Worm (Caenorhabditis elegans) whole organism, midembryonic: ENCODE results near the gene alh-5.

Source experiments
- T22C8.4 ChIP-seq: fragments of 200-800 bp; sonication (Bioruptor generic); IDR thresholded peaks from 2 replicates; pipeline ENCODE4 v1.3.6; 2022; ENCODE audit warnings: missing genetic modification characterization, missing compliant biosample characterization
- cog-1 ChIP-seq: sonication (generic microtip); optimal IDR thresholded peaks from 2 replicates; lab custom pipeline; 2016; ENCODE audit warnings: missing genetic modification characterization, missing compliant biosample characterization
- flt-1 ChIP-seq: fragments of 200-800 bp; sonication (Bioruptor generic); IDR thresholded peaks from 2 replicates; pipeline ENCODE4 v1.3.6; 2022; ENCODE audit warnings: missing genetic modification characterization, missing compliant biosample characterization
- klf-2 ChIP-seq: fragments of 200-800 bp; sonication (Bioruptor generic); conservative IDR thresholded peaks from 2 replicates; pipeline ENCODE4 v1.3.6; 2022; ENCODE audit warnings: missing genetic modification reagents, missing genetic modification characterization, missing compliant biosample characterization
- ref-1 ChIP-seq: fragments of 200-800 bp; sonication (Bioruptor generic); conservative IDR thresholded peaks from 2 replicates; pipeline ENCODE4 v1.3.6; 2022; ENCODE audit warnings: missing genetic modification reagents, missing genetic modification characterization, missing compliant biosample characterization
- tab-1 ChIP-seq: fragments of 200-800 bp; sonication (Bioruptor generic); IDR thresholded peaks from 2 replicates; pipeline ENCODE4 v1.3.6; 2022; ENCODE audit warnings: missing genetic modification characterization, missing compliant biosample characterization
- ztf-23 ChIP-seq: fragments of 200-800 bp; sonication (Bioruptor generic); IDR thresholded peaks from 2 replicates; pipeline ENCODE4 v1.3.6; 2022; ENCODE audit warnings: missing genetic modification reagents, missing genetic modification characterization, missing compliant biosample characterization
- ztf-29 ChIP-seq: fragments of 200-800 bp; sonication (Bioruptor generic); IDR thresholded peaks from 2 replicates; pipeline ENCODE4 v1.3.6; 2022; ENCODE audit warnings: missing genetic modification reagents, missing genetic modification characterization, missing compliant biosample characterization

ce11 chrV:1999531-2000094 lies at the start of gene alh-5:
- no peak for TF ChIP-seq ztf-29 (GFP tag; lab: Robert Waterston, UW)
- TF ChIP-seq klf-2 = no peak
- no peak for TF ChIP-seq flt-1 (GFP tag; lab: Robert Waterston, UW)
- TF ChIP-seq ref-1 (GFP tag; lab: Robert Waterston, UW) = no peak
- no peak for TF ChIP-seq cog-1 (tag; lab: Kevin White, UChicago)
- TF ChIP-seq tab-1 (GFP tag; lab: Robert Waterston, UW) = no peak
- no peak for TF ChIP-seq ztf-23 (GFP tag; lab: Robert Waterston, UW)
- no peak for TF ChIP-seq T22C8.4 (GFP tag; lab: Robert Waterston, UW)
